Fruit fly (Drosophila melanogaster): ENCODE results near the gene CG32204.
A peak's percentile ranks its signal among the peaks of the same experiment; 100 is the strongest.

CG32204 gene

dm6 chr3L:18895079-18895478 lies 50.8 kb downstream of the CG32204 start:
- no peak for TF ChIP-seq woc (GFP tag; optimal IDR thresholded peaks at IDR 0.05)
- TF ChIP-seq jim (GFP tag; optimal IDR thresholded peaks at IDR 0.05) = no peak
- no peak for TF ChIP-seq foxo (GFP tag; optimal IDR thresholded peaks at IDR 0.05)
- TF ChIP-seq N (GFP tag; optimal IDR thresholded peaks at IDR 0.05) = no peak
- TF ChIP-seq h (GFP tag; optimal IDR thresholded peaks at IDR 0.05) = peak; percentile 15
- TF ChIP-seq tai (GFP tag; optimal IDR thresholded peaks at IDR 0.05) = no peak
- no peak for TF ChIP-seq OdsH (GFP tag; optimal IDR thresholded peaks at IDR 0.05)
- TF ChIP-seq GATAd (GFP tag; optimal IDR thresholded peaks at IDR 0.05) = no peak
- no peak for TF ChIP-seq Dfd (GFP tag; optimal IDR thresholded peaks at IDR 0.05)
- TF ChIP-seq Sp1 (GFP tag; optimal IDR thresholded peaks at IDR 0.05) = peak; percentile 44
- TF ChIP-seq fru (GFP tag; optimal IDR thresholded peaks at IDR 0.05) = no peak
- TF ChIP-seq Rel (GFP tag; optimal IDR thresholded peaks at IDR 0.05) = peak; percentile 13
- TF ChIP-seq Rel (tag; optimal IDR thresholded peaks at IDR 0.05) = no peak
- peak; percentile 36 for TF ChIP-seq CrebA (GFP tag; optimal IDR thresholded peaks at IDR 0.05; ENCODE audit: borderline replicate concordance)
- TF ChIP-seq lola (GFP tag; optimal IDR thresholded peaks at IDR 0.05) = no peak
- TF ChIP-seq sage (GFP tag; optimal IDR thresholded peaks at IDR 0.05) = peak; percentile 26
- no peak for TF ChIP-seq Hr83 (GFP tag; optimal IDR thresholded peaks at IDR 0.05; ENCODE audit: poor library complexity, severe bottlenecking)
- no peak for TF ChIP-seq ey (GFP tag; optimal IDR thresholded peaks at IDR 0.05)
- TF ChIP-seq Mio (GFP tag; optimal IDR thresholded peaks at IDR 0.05) = no peak
- TF ChIP-seq dl (GFP tag; optimal IDR thresholded peaks at IDR 0.05; ENCODE audit: insufficient read depth in 1 of 2, partially characterized antibody in 2 of 2) = no peak
- no peak for TF ChIP-seq dsf (GFP tag; optimal IDR thresholded peaks at IDR 0.05; ENCODE audit: borderline replicate concordance)
- TF ChIP-seq brk (GFP tag; optimal IDR thresholded peaks at IDR 0.05) = peak; percentile 43
- no peak for TF ChIP-seq Vsx2 (GFP tag; optimal IDR thresholded peaks at IDR 0.05; ENCODE audit: partially characterized antibody)
- no peak for TF ChIP-seq Hnf4 (GFP tag; optimal IDR thresholded peaks at IDR 0.05)
- TF ChIP-seq rgr (GFP tag; optimal IDR thresholded peaks at IDR 0.05) = no peak

DNA sequence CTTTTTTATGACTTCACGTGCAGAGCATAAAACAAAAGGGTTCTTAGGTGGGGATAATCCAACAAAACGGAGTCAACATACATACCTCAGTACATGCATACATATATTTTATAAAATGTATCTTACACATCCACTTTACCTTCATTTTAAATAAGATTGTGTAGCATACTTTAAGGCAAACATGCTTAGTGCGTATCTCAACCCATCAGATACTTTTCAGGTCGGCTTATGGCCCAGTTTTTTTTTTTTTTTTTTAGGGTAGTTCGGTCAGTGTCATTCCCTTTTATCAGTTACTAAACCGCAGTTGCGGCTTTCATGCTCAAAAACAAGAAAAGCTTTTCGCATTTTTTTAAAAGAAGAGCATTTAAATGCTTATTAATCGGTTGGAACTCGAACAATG lies 53.9 kb downstream of the CG32204 start, which contains the start of gene NijB:
TSS of gene NijB (plus strand) at position 398 of the 400 bp plus-strand sequence.
- TF ChIP-seq Myc (optimal IDR thresholded peaks at IDR 0.05) = peak; percentile 69
- no peak for TF ChIP-seq Sp1 (GFP tag; optimal IDR thresholded peaks at IDR 0.05)
- TF ChIP-seq Rel (GFP tag; optimal IDR thresholded peaks at IDR 0.05) = no peak
- peak; percentile 69 for TF ChIP-seq Rel (tag; optimal IDR thresholded peaks at IDR 0.05)
- TF ChIP-seq pan (optimal IDR thresholded peaks at IDR 0.05) = no peak
- TF ChIP-seq Dif (GFP tag; optimal IDR thresholded peaks at IDR 0.05; ENCODE audit: partially characterized antibody) = peak; percentile 6
- TF ChIP-seq jim (GFP tag; optimal IDR thresholded peaks at IDR 0.05) = peak; percentile 19
- peak; percentile 5 for TF ChIP-seq sage (GFP tag; optimal IDR thresholded peaks at IDR 0.05)
- peak; percentile 27 for TF ChIP-seq tai (GFP tag; optimal IDR thresholded peaks at IDR 0.05)
- no peak for TF ChIP-seq lola (GFP tag; optimal IDR thresholded peaks at IDR 0.05)
- TF ChIP-seq dsf (GFP tag; optimal IDR thresholded peaks at IDR 0.05; ENCODE audit: borderline replicate concordance) = no peak

- TF ChIP-seq h (GFP tag; optimal IDR thresholded peaks at IDR 0.05) (peak; percentile 97), Abd-B (GFP tag; optimal IDR thresholded peaks at IDR 0.05) (no peak), CrebA (GFP tag; optimal IDR thresholded peaks at IDR 0.05; ENCODE audit: borderline replicate concordance) (peak; percentile 82), pan (optimal IDR thresholded peaks at IDR 0.05) (no peak), woc (GFP tag; optimal IDR thresholded peaks at IDR 0.05) (peak; percentile 90), usp (GFP tag; optimal IDR thresholded peaks at IDR 0.05) (no peak), CG32264 (GFP tag; optimal IDR thresholded peaks at IDR 0.05) (peak; percentile 67), dl (GFP tag; optimal IDR thresholded peaks at IDR 0.05; ENCODE audit: insufficient read depth in 1 of 2, partially characterized antibody in 2 of 2) (peak; percentile 89 to 90), br (GFP tag; optimal IDR thresholded peaks at IDR 0.05) (peak; percentile 95), Hr78 (GFP tag; optimal IDR thresholded peaks at IDR 0.05) (no peak), Hnf4 (GFP tag; optimal IDR thresholded peaks at IDR 0.05) (peak; percentile 91), Jra (GFP tag; optimal IDR thresholded peaks at IDR 0.05) (peak; percentile 84), sage (GFP tag; optimal IDR thresholded peaks at IDR 0.05) (peak; percentile 89), brk (GFP tag; optimal IDR thresholded peaks at IDR 0.05) (peak; percentile 96), CG9705 (GFP tag; optimal IDR thresholded peaks at IDR 0.05) (peak; percentile 90), rgr (GFP tag; optimal IDR thresholded peaks at IDR 0.05) (peak; percentile 98), Dif (GFP tag; optimal IDR thresholded peaks at IDR 0.05; ENCODE audit: partially characterized antibody) (peak; percentile 93), fru (GFP tag; optimal IDR thresholded peaks at IDR 0.05) (peak; percentile 97), lola (GFP tag; optimal IDR thresholded peaks at IDR 0.05) (no peak), psq (GFP tag; optimal IDR thresholded peaks at IDR 0.05) (peak; percentile 98), HLH106 (tag; optimal IDR thresholded peaks at IDR 0.05) (peak; percentile 99), foxo (GFP tag; optimal IDR thresholded peaks at IDR 0.05) (peak in 1 of 2 experiments; percentile 99), Vsx2 (GFP tag; optimal IDR thresholded peaks at IDR 0.05; ENCODE audit: partially characterized antibody) (no peak), Sp1 (GFP tag; optimal IDR thresholded peaks at IDR 0.05) (peak; percentile 99), N (GFP tag; optimal IDR thresholded peaks at IDR 0.05) (no peak), ey (GFP tag; optimal IDR thresholded peaks at IDR 0.05) (peak; percentile 95), OdsH (GFP tag; optimal IDR thresholded peaks at IDR 0.05) (peak; percentile 99), Rel (GFP tag; optimal IDR thresholded peaks at IDR 0.05) (peak; percentile 86), Rel (tag; optimal IDR thresholded peaks at IDR 0.05) (peak; percentile 82), tai (GFP tag; optimal IDR thresholded peaks at IDR 0.05) (peak; percentile 89), Hr83 (GFP tag; optimal IDR thresholded peaks at IDR 0.05; ENCODE audit: poor library complexity, severe bottlenecking) (peak; percentile 34), dmrt93B (GFP tag; optimal IDR thresholded peaks at IDR 0.05) (peak; percentile 93), GATAd (GFP tag; optimal IDR thresholded peaks at IDR 0.05) (no peak), jim (GFP tag; optimal IDR thresholded peaks at IDR 0.05) (no peak), Mio (GFP tag; optimal IDR thresholded peaks at IDR 0.05) (peak; percentile 61), sv (GFP tag; optimal IDR thresholded peaks at IDR 0.05) (peak; percentile 94)
Observed at dm6 chr3L:18890283-18891175, 55.3 kb downstream of the CG32204 start, which contains the start of gene CG3961. TSS of gene CG3961 (minus strand) at chr3L:18890483.

All from whole organism, wandering third instar larva.